Fruit fly (Drosophila melanogaster) whole organism, embryonic: ENCODE data around the gene Kah.

ENCODE experiments used
- Aef1 ChIP-seq: fragments of 200-800 bp; sonication (Bioruptor generic); IDR thresholded peaks from 3 replicates; pipeline ENCODE4 v1.3.6; 2022; ENCODE audit warnings: missing biosample characterization, missing genetic modification characterization
- BEAF-32 ChIP-seq: fragments of 200-800 bp; sonication (Bioruptor generic); optimal IDR thresholded peaks from 3 replicates; lab custom pipeline; 2017; ENCODE audit warnings: missing biosample characterization, missing genetic modification characterization, mild to moderate bottlenecking, moderate library complexity, missing genetic modification reagents
- CG10654 ChIP-seq: fragments of 200-800 bp; sonication (Bioruptor generic); optimal IDR thresholded peaks from 2 replicates; lab custom pipeline; 2016; ENCODE audit warnings: missing biosample characterization, missing genetic modification characterization
- CG11456 ChIP-seq: fragments of 200-800 bp; sonication (Bioruptor generic); IDR thresholded peaks from 3 replicates; pipeline ENCODE4 v1.3.6; 2022; ENCODE audit warnings: missing biosample characterization, missing genetic modification characterization
- CG16863 ChIP-seq: fragments of 200-800 bp; sonication (Bioruptor generic); optimal IDR thresholded peaks from 3 replicates; lab custom pipeline; 2016; ENCODE audit warnings: missing biosample characterization, missing genetic modification characterization
- CG17328 ChIP-seq: fragments of 200-800 bp; sonication (Bioruptor generic); IDR thresholded peaks from 2 replicates; pipeline ENCODE4 v1.3.6; 2022; ENCODE audit warnings: missing biosample characterization, missing genetic modification characterization
- CG3838 ChIP-seq: fragments of 200-800 bp; sonication (Bioruptor generic); optimal IDR thresholded peaks from 3 replicates; lab custom pipeline; 2016; ENCODE audit warnings: missing biosample characterization, missing genetic modification characterization
- CG4854 ChIP-seq: fragments of 200-800 bp; sonication (Bioruptor generic); optimal IDR thresholded peaks from 2 replicates; lab custom pipeline; 2016; ENCODE audit warnings: missing biosample characterization, missing genetic modification characterization, inconsistent platforms
- CG5245 ChIP-seq: fragments of 200-800 bp; sonication (Bioruptor generic); optimal IDR thresholded peaks from 3 replicates; lab custom pipeline; 2016; ENCODE audit warnings: missing biosample characterization, missing genetic modification characterization
- CG6175 ChIP-seq: fragments of 200-800 bp; sonication (Bioruptor generic); IDR thresholded peaks from 3 replicates; pipeline ENCODE4 v1.3.6; 2022; ENCODE audit warnings: missing biosample characterization, missing genetic modification characterization
- CG6854 ChIP-seq: fragments of 200-800 bp; sonication (Bioruptor generic); optimal IDR thresholded peaks from 3 replicates; lab custom pipeline; 2017; ENCODE audit warnings: missing biosample characterization, mild to moderate bottlenecking, missing genetic modification characterization
- CG8359 ChIP-seq: fragments of 200-800 bp; sonication (Bioruptor generic); optimal IDR thresholded peaks from 2 replicates; lab custom pipeline; 2017; ENCODE audit warnings: missing biosample characterization, mild to moderate bottlenecking, missing genetic modification characterization, borderline replicate concordance
- CG8388 ChIP-seq: fragments of 200-800 bp; sonication (Bioruptor generic); optimal IDR thresholded peaks from 2 replicates; lab custom pipeline; 2019; ENCODE audit warnings: missing biosample characterization, mild to moderate bottlenecking, missing genetic modification characterization, moderate library complexity
- CG9817 ChIP-seq: fragments of 200-800 bp; sonication (Bioruptor generic); optimal IDR thresholded peaks from 2 replicates; lab custom pipeline; 2018; ENCODE audit warnings: missing biosample characterization, mild to moderate bottlenecking, missing genetic modification characterization, moderate library complexity
- D ChIP-seq, 2 experiments: fragments of 200-800 bp in 1 of 2; fragments of >200 bp in 1 of 2; sonication (Bioruptor generic) in 1 of 2; optimal IDR thresholded peaks; 2 replicates in 1 of 2; 3 replicates in 1 of 2; lab custom pipeline; 2017; ENCODE audit warnings: mild to moderate bottlenecking in 1 of 2, missing biosample characterization in 1 of 2, missing genetic modification characterization in 1 of 2, missing genetic modification reagents in 1 of 2
- D19B ChIP-seq: fragments of 200-800 bp; sonication (Bioruptor generic); optimal IDR thresholded peaks from 2 replicates; lab custom pipeline; 2017; ENCODE audit warnings: missing biosample characterization, mild to moderate bottlenecking, missing genetic modification characterization
- E2f2 ChIP-seq: fragments of 200-800 bp; sonication (Bioruptor generic); IDR thresholded peaks from 2 replicates; pipeline ENCODE4 v1.3.6; 2022; ENCODE audit warnings: missing biosample characterization, missing genetic modification characterization
- H15 ChIP-seq: fragments of 200-800 bp; sonication (Bioruptor generic); IDR thresholded peaks from 3 replicates; pipeline ENCODE4 v1.3.6; 2022; ENCODE audit warnings: missing biosample characterization, missing genetic modification characterization
- HLHmδ ChIP-seq: fragments of 200-800 bp; sonication (Bioruptor generic); optimal IDR thresholded peaks from 2 replicates; lab custom pipeline; 2018; ENCODE audit warnings: missing biosample characterization, mild to moderate bottlenecking, missing genetic modification characterization, moderate library complexity
- HmgZ ChIP-seq: fragments of 200-800 bp; sonication (Bioruptor generic); optimal IDR thresholded peaks from 2 replicates; lab custom pipeline; 2018; ENCODE audit warnings: missing biosample characterization, mild to moderate bottlenecking, missing genetic modification characterization
- Kr ChIP-seq: fragments of 200-800 bp; sonication (Bioruptor generic); optimal IDR thresholded peaks from 2 replicates; lab custom pipeline; 2017; ENCODE audit warnings: missing biosample characterization, mild to moderate bottlenecking, missing genetic modification characterization
- NK7.1 ChIP-seq: fragments of 200-800 bp; sonication (Bioruptor generic); optimal IDR thresholded peaks from 3 replicates; lab custom pipeline; 2016; ENCODE audit warnings: missing biosample characterization, missing genetic modification characterization
- Neu2 ChIP-seq: fragments of 200-800 bp; sonication (Bioruptor generic); optimal IDR thresholded peaks from 3 replicates; lab custom pipeline; 2016; ENCODE audit warnings: missing biosample characterization, missing genetic modification characterization, borderline replicate concordance
- Ravus ChIP-seq: fragments of 200-800 bp; sonication (Bioruptor generic); IDR thresholded peaks from 2 replicates; pipeline ENCODE4 v1.3.6; 2022; ENCODE audit warnings: missing biosample characterization, missing genetic modification characterization
- Scr ChIP-seq: fragments of 200-800 bp; sonication (Bioruptor generic); IDR thresholded peaks from 2 replicates; pipeline ENCODE4 v1.3.6; 2022; ENCODE audit warnings: missing biosample characterization, missing genetic modification characterization; ENCODE audit not compliant: partially characterized antibody
- Trl ChIP-seq, 3 experiments: fragments of >200 bp in 2 of 3; fragments of 200-800 bp in 1 of 3; sonication (Bioruptor generic) in 1 of 3; optimal IDR thresholded peaks; 2 replicates in 1 of 3; 3 replicates in 2 of 3; lab custom pipeline; 2016 to 2017; ENCODE audit warnings: missing biosample characterization in 1 of 3, missing genetic modification characterization in 1 of 3
- az2 ChIP-seq: fragments of 200-800 bp; sonication (Bioruptor generic); optimal IDR thresholded peaks from 3 replicates; lab custom pipeline; 2016; ENCODE audit warnings: missing biosample characterization, missing genetic modification characterization
- bsh ChIP-seq, 2 experiments: fragments of 200-800 bp; sonication (Bioruptor generic); optimal IDR thresholded peaks; 2 replicates each; lab custom pipeline; 2017 to 2018; ENCODE audit warnings: mild to moderate bottlenecking in 2 of 2, missing biosample characterization in 2 of 2, missing genetic modification characterization in 2 of 2, moderate library complexity in 1 of 2
- cg ChIP-seq: fragments of 200-800 bp; sonication (Bioruptor generic); optimal IDR thresholded peaks from 3 replicates; lab custom pipeline; 2019; ENCODE audit warnings: missing biosample characterization, mild to moderate bottlenecking, missing genetic modification characterization, moderate library complexity
- disco-r ChIP-seq: fragments of 200-800 bp; sonication (Bioruptor generic); optimal IDR thresholded peaks from 2 replicates; lab custom pipeline; 2016; ENCODE audit warnings: missing biosample characterization, missing genetic modification characterization
- gfzf ChIP-seq: fragments of 200-800 bp; sonication (Bioruptor generic); optimal IDR thresholded peaks from 2 replicates; lab custom pipeline; 2016; ENCODE audit warnings: missing biosample characterization, mild to moderate bottlenecking, missing genetic modification characterization, moderate library complexity
- grau ChIP-seq: fragments of 200-800 bp; optimal IDR thresholded peaks from 3 replicates; lab custom pipeline; 2019; ENCODE audit warnings: missing biosample characterization, mild to moderate bottlenecking, missing genetic modification characterization, moderate library complexity
- gsb ChIP-seq: fragments of 200-800 bp; sonication (Bioruptor generic); IDR thresholded peaks from 2 replicates; pipeline ENCODE4 v1.3.6; 2022; ENCODE audit warnings: missing biosample characterization, missing genetic modification characterization
- hkb ChIP-seq, 2 experiments: fragments of 200-800 bp in 1 of 2; fragments of >200 bp in 1 of 2; sonication (Bioruptor generic) in 1 of 2; IDR thresholded peaks in 1 of 2; optimal IDR thresholded peaks in 1 of 2; 2 replicates each; pipeline versions ENCODE4 v1.3.6 to Lab custom; 2017 to 2022; ENCODE audit warnings: missing biosample characterization in 1 of 2, missing genetic modification characterization in 1 of 2
- ken ChIP-seq: fragments of 200-800 bp; sonication (Bioruptor generic); IDR thresholded peaks from 3 replicates; pipeline ENCODE4 v1.3.6; 2022; ENCODE audit warnings: missing biosample characterization, missing genetic modification characterization
- knrl ChIP-seq: fragments of 200-800 bp; sonication (Bioruptor generic); IDR thresholded peaks from 3 replicates; pipeline ENCODE4 v1.3.6; 2022; ENCODE audit warnings: missing biosample characterization, missing genetic modification characterization; ENCODE audit not compliant: partially characterized antibody
- lmd ChIP-seq: fragments of 200-800 bp; sonication (Bioruptor generic); IDR thresholded peaks from 2 replicates; pipeline ENCODE4 v1.3.6; 2022; ENCODE audit warnings: missing biosample characterization, missing genetic modification characterization
- lola ChIP-seq, 3 experiments: fragments of >200 bp in 2 of 3; fragments of 200-800 bp in 1 of 3; sonication (Bioruptor generic) in 1 of 3; optimal IDR thresholded peaks; 2 replicates each; lab custom pipeline; 2017 to 2019; ENCODE audit warnings: missing biosample characterization in 3 of 3, missing genetic modification characterization in 3 of 3, mild to moderate bottlenecking in 1 of 3, moderate library complexity in 1 of 3
- nerfin-1 ChIP-seq: fragments of 200-800 bp; sonication (Bioruptor generic); optimal IDR thresholded peaks from 3 replicates; lab custom pipeline; 2019; ENCODE audit warnings: missing biosample characterization, mild to moderate bottlenecking, missing genetic modification characterization, moderate library complexity
- phol ChIP-seq: fragments of 200-800 bp; sonication (Bioruptor generic); optimal IDR thresholded peaks from 3 replicates; lab custom pipeline; 2018; ENCODE audit warnings: missing biosample characterization, mild to moderate bottlenecking, missing genetic modification characterization, moderate library complexity
- row ChIP-seq: fragments of 200-800 bp; sonication (Bioruptor generic); IDR thresholded peaks from 3 replicates; pipeline ENCODE4 v1.3.6; 2022; ENCODE audit warnings: missing biosample characterization, missing genetic modification characterization
- slbo ChIP-seq: fragments of 200-800 bp; sonication (Bioruptor generic); IDR thresholded peaks from 2 replicates; pipeline ENCODE4 v1.3.6; 2022; ENCODE audit warnings: missing biosample characterization, missing genetic modification characterization
- slp2 ChIP-seq: fragments of 200-800 bp; sonication (Bioruptor generic); optimal IDR thresholded peaks from 2 replicates; lab custom pipeline; 2016; ENCODE audit warnings: missing biosample characterization, missing genetic modification characterization
- tin ChIP-seq: fragments of 200-800 bp; sonication (Bioruptor generic); optimal IDR thresholded peaks from 3 replicates; lab custom pipeline; 2016; ENCODE audit warnings: missing biosample characterization, missing genetic modification characterization
- toy ChIP-seq: fragments of 200-800 bp; sonication (Bioruptor generic); IDR thresholded peaks from 2 replicates; pipeline ENCODE4 v1.3.6; 2022; ENCODE audit warnings: missing biosample characterization, missing genetic modification characterization
- vfl ChIP-seq: fragments of 200-800 bp; sonication (Bioruptor generic); optimal IDR thresholded peaks from 2 replicates; lab custom pipeline; 2016; ENCODE audit warnings: missing biosample characterization, missing genetic modification characterization
- yki ChIP-seq: fragments of >200 bp; optimal IDR thresholded peaks from 3 replicates; lab custom pipeline; 2018
- z ChIP-seq: fragments of 200-800 bp; sonication (Bioruptor generic); IDR thresholded peaks from 3 replicates; pipeline ENCODE4 v1.3.6; 2022; ENCODE audit warnings: missing biosample characterization, missing genetic modification characterization
- zen ChIP-seq: fragments of 200-800 bp; sonication (Bioruptor generic); optimal IDR thresholded peaks from 3 replicates; lab custom pipeline; 2018; ENCODE audit warnings: missing biosample characterization, mild to moderate bottlenecking, missing genetic modification characterization, moderate library complexity
- zf30C ChIP-seq: fragments of 200-800 bp; sonication (Bioruptor generic); optimal IDR thresholded peaks from 3 replicates; lab custom pipeline; 2018; ENCODE audit warnings: missing biosample characterization, mild to moderate bottlenecking, missing genetic modification characterization

Kah gene

dm6 chr3L:604701-605100 lies 15.6 kb upstream of the Kah start (continued):
- no peak for TF ChIP-seq bsh (GFP tag; optimal IDR thresholded peaks at IDR 0.05; lab: Kevin White, UChicago)
- no peak for TF ChIP-seq cg (GFP tag; lab: Kevin White, UChicago)
- no peak for TF ChIP-seq CG9817 (tag; lab: Kevin White, UChicago)
- TF ChIP-seq CG10654 (GFP tag; lab: Kevin White, UChicago) = no peak
- TF ChIP-seq lola (GFP tag; optimal IDR thresholded peaks at IDR 0.05; lab: Kevin White, UChicago) = no peak
- TF ChIP-seq Neu2 (GFP tag; lab: Kevin White, UChicago) = no peak
- no peak for TF ChIP-seq Aef1
- no peak for TF ChIP-seq CG17328
- no peak for TF ChIP-seq gsb (GFP tag; lab: Robert Waterston, UW)
- no peak for TF ChIP-seq grau (tag; lab: Kevin White, UChicago)
- TF ChIP-seq HLHmδ = no peak
- TF ChIP-seq HmgZ = no peak
- no peak for TF ChIP-seq CG6175
- TF ChIP-seq row (GFP tag; lab: Robert Waterston, UW) = peak; percentile 23; the same call in 1 of the 3 replicates
- TF ChIP-seq Ravus (GFP tag; lab: Robert Waterston, UW) = no peak
- no peak for TF ChIP-seq CG5245 (GFP tag; lab: Kevin White, UChicago)
- TF ChIP-seq disco-r (GFP tag; lab: Kevin White, UChicago) = no peak
- no peak for TF ChIP-seq D19B
- no peak for TF ChIP-seq hkb (optimal IDR thresholded peaks at IDR 0.05; lab: Kevin White, UChicago)
- no peak for TF ChIP-seq hkb (GFP tag; IDR thresholded peaks at IDR 0.05; lab: Robert Waterston, UW)
- TF ChIP-seq toy (GFP tag; lab: Robert Waterston, UW) = no peak
- peak; percentile 58 for TF ChIP-seq Scr (GFP tag; lab: Robert Waterston, UW)
- TF ChIP-seq D (optimal IDR thresholded peaks at IDR 0.05; lab: Kevin White, UChicago) = no peak
- TF ChIP-seq D (GFP tag; optimal IDR thresholded peaks at IDR 0.05; lab: Kevin White, UChicago) = no peak
- TF ChIP-seq CG8388 (GFP tag; lab: Kevin White, UChicago) = no peak
- TF ChIP-seq az2 (GFP tag; lab: Kevin White, UChicago) = no peak
- TF ChIP-seq BEAF-32 (GFP tag; lab: Kevin White, UChicago) = peak; percentile 58
- no peak for TF ChIP-seq H15
- TF ChIP-seq CG16863 = no peak
- no peak for TF ChIP-seq zf30C
- TF ChIP-seq knrl (GFP tag; lab: Robert Waterston, UW) = peak; percentile 59
- TF ChIP-seq gfzf (GFP tag; lab: Kevin White, UChicago) = peak; percentile 49
- TF ChIP-seq phol (tag; lab: Kevin White, UChicago) = peak; percentile 10
- TF ChIP-seq NK7.1 (GFP tag; lab: Kevin White, UChicago) = no peak
- TF ChIP-seq lmd (GFP tag; lab: Robert Waterston, UW) = no peak
- TF ChIP-seq slbo (GFP tag; lab: Robert Waterston, UW) = no peak
- TF ChIP-seq vfl = no peak
- TF ChIP-seq z (GFP tag; lab: Robert Waterston, UW) = no peak
- TF ChIP-seq CG4854 (GFP tag; lab: Kevin White, UChicago) = no peak
- no peak for TF ChIP-seq yki
- no peak for TF ChIP-seq Trl (optimal IDR thresholded peaks at IDR 0.05; lab: Kevin White, UChicago)
- TF ChIP-seq Trl (GFP tag; optimal IDR thresholded peaks at IDR 0.05; lab: Kevin White, UChicago) = no peak
- no peak for TF ChIP-seq slp2 (GFP tag; lab: Kevin White, UChicago)
- peak; percentile 90 for TF ChIP-seq E2f2 (GFP tag; lab: Robert Waterston, UW)
- TF ChIP-seq ken (GFP tag; lab: Robert Waterston, UW) = no peak
- no peak for TF ChIP-seq Kr (GFP tag; lab: Kevin White, UChicago)
- TF ChIP-seq nerfin-1 (tag; lab: Kevin White, UChicago) = no peak
- no peak for TF ChIP-seq tin (GFP tag; lab: Kevin White, UChicago)
- peak; percentile 67 for TF ChIP-seq zen (tag; lab: Kevin White, UChicago)
- no peak for TF ChIP-seq CG3838 (GFP tag; lab: Kevin White, UChicago)
- TF ChIP-seq CG6854 (GFP tag; lab: Kevin White, UChicago) = no peak
- TF ChIP-seq CG11456 = no peak
- TF ChIP-seq CG8359 (GFP tag; lab: Kevin White, UChicago) = no peak
